Fruit fly (Drosophila melanogaster): Measurements from ENCODE around the gene CG7381.

DNA sequence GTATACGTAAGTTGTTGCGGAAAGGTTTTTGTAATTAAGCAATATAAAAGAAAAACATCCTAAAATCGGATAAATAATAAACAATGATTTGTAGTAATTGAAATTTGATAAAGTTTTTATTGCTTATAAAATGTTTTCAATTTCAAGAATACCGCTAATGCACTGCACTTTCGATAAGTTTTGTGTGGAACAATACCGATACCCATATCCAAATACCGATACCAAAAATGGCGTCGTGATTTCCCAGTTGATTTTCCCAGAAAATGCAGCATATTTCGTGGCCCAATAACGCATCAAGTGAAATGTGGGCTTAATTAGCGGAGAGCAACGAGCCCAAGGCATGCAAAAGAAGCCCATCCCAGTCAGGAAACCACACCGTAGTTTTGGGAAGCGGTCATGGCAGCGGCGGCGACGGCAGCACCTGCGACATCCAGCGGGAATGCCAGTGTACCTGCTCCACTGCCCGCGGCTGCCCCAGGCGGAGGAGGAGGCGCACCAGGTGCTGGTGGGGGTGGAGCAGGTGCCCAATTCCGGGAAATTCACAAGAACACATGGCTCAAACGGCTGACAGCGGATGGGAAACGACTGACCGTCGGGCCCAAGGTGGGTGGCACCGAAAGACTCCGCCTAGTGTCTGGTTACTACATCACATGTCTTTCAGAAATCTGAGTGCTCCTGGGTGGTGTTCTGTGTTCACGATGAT is 8.7 kb upstream of the CG7381 start, which contains the start of gene CG31342:
- TF ChIP-seq CG8478 (optimal IDR thresholded peaks at IDR 0.05) (no peak), CTCF (optimal IDR thresholded peaks at IDR 0.05) (no peak)
